Fruit fly (Drosophila melanogaster) whole organism, embryonic: ENCODE measurements around the gene CG32052.

Experiments used
- Bdp1 ChIP-seq: fragments of 200-800 bp; sonication (Bioruptor generic); optimal IDR thresholded peaks from 3 replicates; lab custom pipeline; 2016; ENCODE audit warnings: missing biosample characterization, missing genetic modification characterization
- BtbVII ChIP-seq: fragments of 200-800 bp; sonication (Bioruptor generic); optimal IDR thresholded peaks from 3 replicates; lab custom pipeline; 2017; ENCODE audit warnings: missing biosample characterization, mild to moderate bottlenecking, missing genetic modification characterization
- CG10654 ChIP-seq: fragments of 200-800 bp; sonication (Bioruptor generic); optimal IDR thresholded peaks from 2 replicates; lab custom pipeline; 2016; ENCODE audit warnings: missing biosample characterization, missing genetic modification characterization
- CG11398 ChIP-seq: fragments of 200-800 bp; sonication (Bioruptor generic); optimal IDR thresholded peaks from 2 replicates; lab custom pipeline; 2016; ENCODE audit warnings: missing biosample characterization, missing genetic modification characterization
- CG11456 ChIP-seq: fragments of 200-800 bp; sonication (Bioruptor generic); IDR thresholded peaks from 3 replicates; pipeline ENCODE4 v1.3.6; 2022; ENCODE audit warnings: missing biosample characterization, missing genetic modification characterization
- CG11504 ChIP-seq: fragments of 200-800 bp; sonication (Bioruptor generic); optimal IDR thresholded peaks from 3 replicates; lab custom pipeline; 2019; ENCODE audit warnings: missing biosample characterization, mild to moderate bottlenecking, missing genetic modification characterization, moderate library complexity
- CG12071 ChIP-seq: fragments of 200-800 bp; sonication (Bioruptor generic); optimal IDR thresholded peaks from 3 replicates; lab custom pipeline; 2018; ENCODE audit warnings: missing biosample characterization, mild to moderate bottlenecking, missing genetic modification characterization
- CG12104 ChIP-seq: fragments of 200-800 bp; sonication (Bioruptor generic); optimal IDR thresholded peaks from 3 replicates; lab custom pipeline; 2016; ENCODE audit warnings: missing biosample characterization, missing genetic modification characterization
- CG14667 ChIP-seq: fragments of 200-800 bp; sonication (Bioruptor generic); IDR thresholded peaks from 2 replicates; pipeline ENCODE4 v1.3.6; 2022; ENCODE audit warnings: missing biosample characterization, missing genetic modification characterization
- CG15479 ChIP-seq: fragments of 200-800 bp; sonication (Bioruptor generic); optimal IDR thresholded peaks from 3 replicates; lab custom pipeline; 2019; ENCODE audit warnings: missing biosample characterization, mild to moderate bottlenecking, missing genetic modification characterization, moderate library complexity
- CG16863 ChIP-seq: fragments of 200-800 bp; sonication (Bioruptor generic); optimal IDR thresholded peaks from 3 replicates; lab custom pipeline; 2016; ENCODE audit warnings: missing biosample characterization, missing genetic modification characterization
- CG17328 ChIP-seq: fragments of 200-800 bp; sonication (Bioruptor generic); IDR thresholded peaks from 2 replicates; pipeline ENCODE4 v1.3.6; 2022; ENCODE audit warnings: missing biosample characterization, missing genetic modification characterization
- CG17829 ChIP-seq: fragments of 200-800 bp; optimal IDR thresholded peaks from 2 replicates; lab custom pipeline; 2019; ENCODE audit warnings: missing biosample characterization, mild to moderate bottlenecking, missing genetic modification characterization, moderate library complexity
- CG18011 ChIP-seq: fragments of 200-800 bp; sonication (Bioruptor generic); optimal IDR thresholded peaks from 2 replicates; lab custom pipeline; 2017; ENCODE audit warnings: missing biosample characterization, missing genetic modification characterization, mild to moderate bottlenecking, moderate library complexity, missing genotype
- CG3407 ChIP-seq: fragments of 200-800 bp; sonication (Bioruptor generic); optimal IDR thresholded peaks from 2 replicates; lab custom pipeline; 2018; ENCODE audit warnings: missing biosample characterization, mild to moderate bottlenecking, missing genetic modification characterization
- CG4282 ChIP-seq: fragments of 200-800 bp; sonication (Bioruptor generic); optimal IDR thresholded peaks from 2 replicates; lab custom pipeline; 2016; ENCODE audit warnings: missing biosample characterization, missing genetic modification characterization
- CG5180 ChIP-seq: fragments of 200-800 bp; sonication (Bioruptor generic); optimal IDR thresholded peaks from 3 replicates; lab custom pipeline; 2017; ENCODE audit warnings: missing biosample characterization, missing genetic modification characterization, mild to moderate bottlenecking, moderate library complexity, missing genetic modification reagents
- CG6254 ChIP-seq: fragments of 200-800 bp; sonication (Bioruptor generic); optimal IDR thresholded peaks from 3 replicates; lab custom pipeline; 2017; ENCODE audit warnings: mild to moderate bottlenecking, missing biosample characterization, missing genetic modification reagents, missing genetic modification characterization
- CG6683 ChIP-seq: fragments of 200-800 bp; sonication (Bioruptor generic); optimal IDR thresholded peaks from 2 replicates; lab custom pipeline; 2017; ENCODE audit warnings: missing biosample characterization, mild to moderate bottlenecking, missing genetic modification characterization, missing genetic modification reagents
- CG7745 ChIP-seq: fragments of 200-800 bp; sonication (Bioruptor generic); optimal IDR thresholded peaks from 2 replicates; lab custom pipeline; 2018; ENCODE audit warnings: missing biosample characterization, mild to moderate bottlenecking, missing genetic modification characterization, moderate library complexity
- CG7987 ChIP-seq: fragments of 200-800 bp; sonication (Bioruptor generic); optimal IDR thresholded peaks from 2 replicates; lab custom pipeline; 2018; ENCODE audit warnings: missing biosample characterization, mild to moderate bottlenecking, missing genetic modification characterization, moderate library complexity
- CG8290 ChIP-seq, 3 experiments: fragments of 200-800 bp; sonication (Bioruptor generic); optimal IDR thresholded peaks; 2 replicates each; lab custom pipeline; 2016 to 2019; ENCODE audit warnings: missing biosample characterization in 3 of 3, missing genetic modification characterization in 3 of 3, mild to moderate bottlenecking in 2 of 3, moderate library complexity in 1 of 3
- CG9609 ChIP-seq: fragments of 200-800 bp; sonication (Bioruptor generic); optimal IDR thresholded peaks from 3 replicates; lab custom pipeline; 2016; ENCODE audit warnings: missing biosample characterization, missing genetic modification characterization
- Dip3 ChIP-seq: fragments of 200-800 bp; sonication (Bioruptor generic); optimal IDR thresholded peaks from 3 replicates; lab custom pipeline; 2016; ENCODE audit warnings: missing biosample characterization, missing genetic modification characterization
- HmgZ ChIP-seq: fragments of 200-800 bp; sonication (Bioruptor generic); optimal IDR thresholded peaks from 2 replicates; lab custom pipeline; 2018; ENCODE audit warnings: missing biosample characterization, mild to moderate bottlenecking, missing genetic modification characterization
- PHDP ChIP-seq: fragments of 200-800 bp; sonication (Bioruptor generic); optimal IDR thresholded peaks from 3 replicates; lab custom pipeline; 2018; ENCODE audit warnings: missing biosample characterization, mild to moderate bottlenecking, missing genetic modification characterization, moderate library complexity
- Ravus ChIP-seq: fragments of 200-800 bp; sonication (Bioruptor generic); IDR thresholded peaks from 2 replicates; pipeline ENCODE4 v1.3.6; 2022; ENCODE audit warnings: missing biosample characterization, missing genetic modification characterization
- Rfx ChIP-seq: fragments of 200-800 bp; sonication (Bioruptor generic); IDR thresholded peaks from 2 replicates; pipeline ENCODE4 v1.3.6; 2022; ENCODE audit warnings: missing biosample characterization, missing genetic modification characterization
- ac ChIP-seq: fragments of 200-800 bp; sonication (Bioruptor generic); optimal IDR thresholded peaks from 3 replicates; lab custom pipeline; 2017; ENCODE audit warnings: missing biosample characterization, mild to moderate bottlenecking, missing genetic modification characterization
- al ChIP-seq: fragments of 200-800 bp; sonication (Bioruptor generic); IDR thresholded peaks from 2 replicates; pipeline ENCODE4 v1.3.6; 2022; ENCODE audit warnings: missing biosample characterization, missing genetic modification characterization
- btn ChIP-seq: fragments of 200-800 bp; sonication (Bioruptor generic); optimal IDR thresholded peaks from 2 replicates; lab custom pipeline; 2016; ENCODE audit warnings: missing biosample characterization, missing genetic modification characterization
- chinmo ChIP-seq: fragments of 200-800 bp; sonication (Bioruptor generic); IDR thresholded peaks from 4 replicates; pipeline ENCODE4 v1.3.6; 2022; ENCODE audit warnings: missing biosample characterization, missing genetic modification characterization; ENCODE audit not compliant: partially characterized antibody
- dimm ChIP-seq: fragments of 200-800 bp; sonication (Bioruptor generic); IDR thresholded peaks from 2 replicates; pipeline ENCODE4 v1.3.6; 2022; ENCODE audit warnings: missing biosample characterization, missing genetic modification characterization
- en ChIP-seq: fragments of 200-800 bp; sonication (Bioruptor generic); optimal IDR thresholded peaks from 2 replicates; lab custom pipeline; 2016; ENCODE audit warnings: missing biosample characterization, missing genetic modification characterization
- fd102C ChIP-seq: fragments of 200-800 bp; sonication (Bioruptor generic); optimal IDR thresholded peaks from 2 replicates; lab custom pipeline; 2018; ENCODE audit warnings: missing biosample characterization, mild to moderate bottlenecking, missing genetic modification characterization, moderate library complexity
- fru ChIP-seq: fragments of >200 bp; optimal IDR thresholded peaks from 2 replicates; lab custom pipeline; 2017
- gro ChIP-seq: fragments of 200-800 bp; sonication (Bioruptor generic); optimal IDR thresholded peaks from 2 replicates; lab custom pipeline; 2016; ENCODE audit warnings: missing biosample characterization, missing genetic modification characterization
- kay ChIP-seq: fragments of 200-800 bp; sonication (Bioruptor generic); optimal IDR thresholded peaks from 2 replicates; lab custom pipeline; 2016; ENCODE audit warnings: missing biosample characterization, missing genetic modification characterization
- klu ChIP-seq: fragments of 200-800 bp; sonication (Bioruptor generic); IDR thresholded peaks from 2 replicates; pipeline ENCODE4 v1.3.6; 2022; ENCODE audit warnings: missing biosample characterization, missing genetic modification characterization
- mam ChIP-seq: fragments of 200-800 bp; sonication (Bioruptor generic); optimal IDR thresholded peaks from 3 replicates; lab custom pipeline; 2016; ENCODE audit warnings: missing biosample characterization, missing genetic modification characterization
- nom ChIP-seq: fragments of 200-800 bp; sonication (Bioruptor generic); optimal IDR thresholded peaks from 2 replicates; lab custom pipeline; 2017; ENCODE audit warnings: missing biosample characterization, missing genetic modification characterization, mild to moderate bottlenecking, moderate library complexity, missing genetic modification reagents
- oc ChIP-seq: fragments of 200-800 bp; sonication (Bioruptor generic); optimal IDR thresholded peaks from 2 replicates; lab custom pipeline; 2018; ENCODE audit warnings: missing biosample characterization, mild to moderate bottlenecking, missing genetic modification characterization, moderate library complexity
- psq ChIP-seq: fragments of 200-800 bp; sonication (Bioruptor generic); optimal IDR thresholded peaks from 2 replicates; lab custom pipeline; 2017; ENCODE audit warnings: missing biosample characterization, missing genetic modification characterization
- seq ChIP-seq: fragments of 200-800 bp; sonication (Bioruptor generic); IDR thresholded peaks from 2 replicates; pipeline ENCODE4 v1.3.6; 2022; ENCODE audit warnings: missing biosample characterization, missing genetic modification characterization
- tll ChIP-seq, 2 experiments: fragments of 200-800 bp in 1 of 2; fragments of >200 bp in 1 of 2; sonication (Bioruptor generic) in 1 of 2; optimal IDR thresholded peaks; 2 replicates each; lab custom pipeline; 2017 to 2019; ENCODE audit warnings: missing biosample characterization in 2 of 2, missing genetic modification characterization in 2 of 2, mild to moderate bottlenecking in 1 of 2, moderate library complexity in 1 of 2
- trem ChIP-seq: fragments of 200-800 bp; optimal IDR thresholded peaks from 3 replicates; lab custom pipeline; 2019; ENCODE audit warnings: missing biosample characterization, mild to moderate bottlenecking, missing genetic modification characterization, moderate library complexity
- tx ChIP-seq: fragments of 200-800 bp; sonication (Bioruptor generic); optimal IDR thresholded peaks from 2 replicates; lab custom pipeline; 2016; ENCODE audit warnings: missing biosample characterization, missing genetic modification characterization
- wek ChIP-seq: fragments of 200-800 bp; sonication (Bioruptor generic); optimal IDR thresholded peaks from 3 replicates; lab custom pipeline; 2018; ENCODE audit warnings: missing biosample characterization, mild to moderate bottlenecking, missing genetic modification characterization, moderate library complexity
- z ChIP-seq: fragments of 200-800 bp; sonication (Bioruptor generic); IDR thresholded peaks from 3 replicates; pipeline ENCODE4 v1.3.6; 2022; ENCODE audit warnings: missing biosample characterization, missing genetic modification characterization
- zen ChIP-seq: fragments of 200-800 bp; sonication (Bioruptor generic); optimal IDR thresholded peaks from 3 replicates; lab custom pipeline; 2018; ENCODE audit warnings: missing biosample characterization, mild to moderate bottlenecking, missing genetic modification characterization, moderate library complexity
- zfh1 ChIP-seq: fragments of 200-800 bp; sonication (Bioruptor generic); IDR thresholded peaks from 3 replicates; pipeline ENCODE4 v1.3.6; 2022; ENCODE audit warnings: missing biosample characterization, missing genetic modification characterization

The CG32052 gene

dm6 chr3L:9853895-9854470 is 67.1 kb downstream of the CG32052 start (continued):
- no peak for TF ChIP-seq mam (GFP tag; lab: Kevin White, UChicago)
- peak; percentile 91; the same call in 3 of the 4 replicates for TF ChIP-seq chinmo (GFP tag; lab: Robert Waterston, UW)
- TF ChIP-seq CG17829 (tag; lab: Kevin White, UChicago), result no peak
- no peak for TF ChIP-seq dimm (GFP tag; lab: Robert Waterston, UW)
- TF ChIP-seq CG16863 (GFP tag; lab: Kevin White, UChicago), result no peak
- no peak for TF ChIP-seq CG11398 (GFP tag; lab: Kevin White, UChicago)
- TF ChIP-seq Ravus, result no peak
- no peak for TF ChIP-seq fru
- TF ChIP-seq CG7987 (GFP tag; lab: Kevin White, UChicago), result no peak
- TF ChIP-seq z (GFP tag; lab: Robert Waterston, UW), result no peak
- no peak for TF ChIP-seq trem
- TF ChIP-seq en (GFP tag; lab: Kevin White, UChicago), result no peak
- TF ChIP-seq CG5180 (GFP tag; lab: Kevin White, UChicago), result no peak
- TF ChIP-seq CG8290 (GFP tag; optimal IDR thresholded peaks at IDR 0.05; lab: Kevin White, UChicago), result no peak
- TF ChIP-seq CG8290 (tag; optimal IDR thresholded peaks at IDR 0.05; lab: Kevin White, UChicago), result peak in 1 of 2 experiments; percentile 48
- TF ChIP-seq kay, result no peak
- TF ChIP-seq CG10654 (GFP tag; lab: Kevin White, UChicago), result no peak
- no peak for TF ChIP-seq PHDP (tag; lab: Kevin White, UChicago)
- 0 out of 2 replicates have a peak, but pooled peaks have one; percentile 23 for TF ChIP-seq CG17328 (GFP tag; lab: Robert Waterston, UW)
- TF ChIP-seq CG9609 (GFP tag; lab: Kevin White, UChicago), result no peak
- TF ChIP-seq al, result no peak
- peak; percentile 15 for TF ChIP-seq CG12071 (GFP tag; lab: Kevin White, UChicago)
- no peak for TF ChIP-seq btn (GFP tag; lab: Kevin White, UChicago)
- no peak for TF ChIP-seq fd102C (GFP tag; lab: Kevin White, UChicago)
- TF ChIP-seq CG4282, result no peak
- TF ChIP-seq nom, result peak; percentile 9
- no peak for TF ChIP-seq CG6683 (GFP tag; lab: Kevin White, UChicago)
- TF ChIP-seq ac (GFP tag; lab: Kevin White, UChicago), result no peak
- no peak for TF ChIP-seq tx (GFP tag; lab: Kevin White, UChicago)
- no peak for TF ChIP-seq Dip3 (GFP tag; lab: Kevin White, UChicago)
- no peak for TF ChIP-seq Rfx (GFP tag; lab: Robert Waterston, UW)
- TF ChIP-seq CG18011, result peak; percentile 95
- no peak for TF ChIP-seq BtbVII
- no peak for TF ChIP-seq wek
- peak; percentile 45 for TF ChIP-seq CG11504
- no peak for TF ChIP-seq CG3407 (GFP tag; lab: Kevin White, UChicago)
- TF ChIP-seq gro (GFP tag; lab: Kevin White, UChicago), result peak; percentile 3
- TF ChIP-seq CG12104, result no peak
- TF ChIP-seq zen (tag; lab: Kevin White, UChicago), result no peak
- peak; percentile 75 for TF ChIP-seq CG15479
- no peak for TF ChIP-seq HmgZ (tag; lab: Kevin White, UChicago)
- no peak for TF ChIP-seq psq (GFP tag; lab: Kevin White, UChicago)
- no peak for TF ChIP-seq CG7745 (tag; lab: Kevin White, UChicago)
- TF ChIP-seq tll (GFP tag; optimal IDR thresholded peaks at IDR 0.05; lab: Kevin White, UChicago), result no peak
- TF ChIP-seq zfh1, result peak; percentile 50; the same call in 1 of the 3 replicates
- no peak for TF ChIP-seq CG14667
- TF ChIP-seq CG6254 (GFP tag; lab: Kevin White, UChicago), result no peak
- TF ChIP-seq oc (tag; lab: Kevin White, UChicago), result no peak
- no peak for TF ChIP-seq seq
- TF ChIP-seq CG11456 (GFP tag; lab: Robert Waterston, UW), result no peak
- no peak for TF ChIP-seq Bdp1 (GFP tag; lab: Kevin White, UChicago)
- TF ChIP-seq klu (GFP tag; lab: Robert Waterston, UW), result no peak
